Worm (Caenorhabditis elegans) whole organism, L3 larva: Measurements from ENCODE around the gene nhr-22.

Experiments
- ceh-28 ChIP-seq: fragments of 150-350 bp; optimal IDR thresholded peaks from 2 replicates; lab custom pipeline; 2014; ENCODE audit warnings: missing biosample characterization, missing genetic modification reagents, missing genetic modification characterization
- pqm-1 ChIP-seq: fragments of 150-350 bp; optimal IDR thresholded peaks from 2 replicates; lab custom pipeline; 2017; ENCODE audit warnings: missing biosample characterization, missing genetic modification characterization, inconsistent platforms
- sea-2 ChIP-seq: fragments of 150-350 bp; sonication (generic microtip); optimal IDR thresholded peaks from 4 replicates; lab custom pipeline; 2014; ENCODE audit warnings: missing biosample characterization, missing genetic modification reagents, missing genetic modification characterization
- unc-39 ChIP-seq: sonication (generic microtip); optimal IDR thresholded peaks from 4 replicates; lab custom pipeline; 2017; ENCODE audit warnings: missing biosample characterization, missing genetic modification characterization

DNA sequence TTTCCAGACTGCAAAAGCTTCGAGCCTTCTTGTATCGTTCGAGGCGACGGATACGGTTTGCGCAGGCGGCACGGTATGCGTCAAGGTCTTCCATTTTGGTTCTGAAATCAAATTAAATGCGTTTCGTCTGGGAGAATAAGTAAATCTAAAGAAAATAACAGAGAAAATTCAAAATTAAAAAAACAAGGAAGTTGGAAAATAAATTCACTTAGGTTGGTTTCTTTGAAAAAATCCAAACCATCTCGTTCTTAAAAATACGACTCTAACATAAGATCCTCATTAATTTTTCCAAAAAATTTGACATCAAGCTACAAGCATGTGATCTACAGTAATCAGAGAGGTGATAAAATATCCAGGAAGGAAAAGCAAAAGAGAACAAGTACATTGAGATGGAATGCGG lies 39.4 kb downstream of the nhr-22 start, which contains the start of gene T25D10.4:
- TF ChIP-seq unc-39 (tag; lab: Kevin White, UChicago) (no peak), ceh-28 (tag; lab: Kevin White, UChicago) (no peak), sea-2 (GFP tag; lab: Kevin White, UChicago) (no peak), pqm-1 (tag; lab: Kevin White, UChicago) (no peak)
